Worm (Caenorhabditis elegans) whole organism, L4 larva: Measurements from ENCODE around the gene T25C12.3.

Experiments used
- D1046.2 ChIP-seq: fragments of 200-800 bp; sonication (Bioruptor generic); IDR thresholded peaks from 2 replicates; pipeline ENCODE4 v1.3.6; 2022; ENCODE audit warnings: missing genetic modification characterization, missing compliant biosample characterization
- F10B5.3 ChIP-seq: sonication (generic microtip); optimal IDR thresholded peaks from 2 replicates; lab custom pipeline; 2016; ENCODE audit warnings: mild to moderate bottlenecking, missing genetic modification characterization, missing compliant biosample characterization
- F37D6.2 ChIP-seq: sonication (generic microtip); optimal IDR thresholded peaks from 2 replicates; lab custom pipeline; 2016; ENCODE audit warnings: mild to moderate bottlenecking, missing genetic modification characterization, missing compliant biosample characterization
- T26A8.4 ChIP-seq: fragments of 200-800 bp; sonication (Bioruptor generic); IDR thresholded peaks from 2 replicates; pipeline ENCODE4 v1.3.6; 2022; ENCODE audit warnings: missing genetic modification characterization, missing compliant biosample characterization
- Y48G9A.11 ChIP-seq: fragments of 200-800 bp; sonication (Bioruptor generic); IDR thresholded peaks from 2 replicates; pipeline ENCODE4 v1.3.6; 2022; ENCODE audit warnings: missing genetic modification reagents, missing genetic modification characterization, missing compliant biosample characterization
- Y5F2A.4 ChIP-seq: fragments of 200-800 bp; sonication (Bioruptor generic); optimal IDR thresholded peaks from 2 replicates; lab custom pipeline; 2018; ENCODE audit warnings: mild to moderate bottlenecking, missing genetic modification characterization, missing compliant biosample characterization
- Y75B8A.6 ChIP-seq: fragments of 200-800 bp; sonication (Bioruptor generic); IDR thresholded peaks from 2 replicates; pipeline ENCODE4 v1.3.6; 2022; ENCODE audit warnings: missing genetic modification reagents, missing genetic modification characterization, missing compliant biosample characterization
- ZK546.5 ChIP-seq, 2 experiments: sonication (generic microtip); optimal IDR thresholded peaks; 2 replicates each; lab custom pipeline; 2017; ENCODE audit warnings: missing biosample characterization in 2 of 2, missing genetic modification characterization in 2 of 2
- aly-2 ChIP-seq: sonication (generic microtip); optimal IDR thresholded peaks from 2 replicates; lab custom pipeline; 2018; ENCODE audit warnings: missing biosample characterization, missing genetic modification characterization
- ama-1 ChIP-seq: fragments of 150-350 bp; optimal IDR thresholded peaks from 2 replicates; lab custom pipeline; 2014; ENCODE audit warnings: inconsistent platforms, mixed read lengths
- ceh-28 ChIP-seq: fragments of 150-350 bp; optimal IDR thresholded peaks from 2 replicates; lab custom pipeline; 2014; ENCODE audit warnings: missing biosample characterization, missing genetic modification reagents, missing genetic modification characterization
- ceh-32 ChIP-seq: sonication (generic microtip); optimal IDR thresholded peaks from 2 replicates; lab custom pipeline; 2016; ENCODE audit warnings: mild to moderate bottlenecking, missing genetic modification characterization, missing compliant biosample characterization; ENCODE audit not compliant: poor library complexity
- ceh-62 ChIP-seq: sonication (generic microtip); optimal IDR thresholded peaks from 2 replicates; lab custom pipeline; 2017; ENCODE audit warnings: missing biosample characterization, missing genetic modification characterization
- daf-16 ChIP-seq, 3 experiments: sonication (generic microtip); optimal IDR thresholded peaks; 2 replicates each; lab custom pipeline; 2016 to 2017; ENCODE audit warnings: missing genetic modification characterization in 3 of 3, missing genetic modification reagents in 3 of 3, mild to moderate bottlenecking in 2 of 3, missing compliant biosample characterization in 2 of 3, missing biosample characterization in 1 of 3, moderate library complexity in 1 of 3
- dmd-9 ChIP-seq: fragments of 200-800 bp; sonication (Bioruptor generic); IDR thresholded peaks from 2 replicates; pipeline ENCODE4 v1.3.6; 2022; ENCODE audit warnings: missing genetic modification reagents, missing genetic modification characterization, missing compliant biosample characterization
- dpl-1 ChIP-seq: fragments of 150-350 bp; optimal IDR thresholded peaks from 2 replicates; lab custom pipeline; 2014; ENCODE audit warnings: missing biosample characterization, missing genetic modification reagents, missing genetic modification characterization
- dve-1 ChIP-seq: sonication (generic microtip); optimal IDR thresholded peaks from 2 replicates; lab custom pipeline; 2017; ENCODE audit warnings: antibody characterized with exemption, mild to moderate bottlenecking, missing genetic modification characterization, missing compliant biosample characterization; ENCODE audit not compliant: insufficient read depth
- egl-27 ChIP-seq: sonication (generic microtip); optimal IDR thresholded peaks from 3 replicates; lab custom pipeline; 2017; ENCODE audit warnings: missing biosample characterization, missing genetic modification reagents, missing genetic modification characterization
- egl-43 ChIP-seq: fragments of 200-800 bp; sonication (Bioruptor generic); IDR thresholded peaks from 2 replicates; pipeline ENCODE4 v1.3.6; 2022; ENCODE audit warnings: missing genetic modification reagents, missing genetic modification characterization, missing compliant biosample characterization
- fkh-10 ChIP-seq: fragments of 150-350 bp; optimal IDR thresholded peaks from 2 replicates; lab custom pipeline; 2014; ENCODE audit warnings: missing biosample characterization, missing genetic modification reagents, missing genetic modification characterization
- hif-1 ChIP-seq, 2 experiments: sonication (generic microtip); optimal IDR thresholded peaks; 2 replicates each; lab custom pipeline; 2016 to 2017; ENCODE audit warnings: missing compliant biosample characterization in 2 of 2, missing genetic modification characterization in 2 of 2, missing genetic modification reagents in 2 of 2, missing genotype in 2 of 2, mild to moderate bottlenecking in 1 of 2
- hlh-11 ChIP-seq: fragments of 200-800 bp; sonication (Bioruptor generic); optimal IDR thresholded peaks from 2 replicates; lab custom pipeline; 2018; ENCODE audit warnings: mild to moderate bottlenecking, missing genetic modification characterization, missing compliant biosample characterization
- hlh-30 ChIP-seq: sonication (generic microtip); optimal IDR thresholded peaks from 2 replicates; lab custom pipeline; 2017; ENCODE audit warnings: antibody characterized with exemption, mild to moderate bottlenecking, missing genetic modification characterization, missing compliant biosample characterization; ENCODE audit not compliant: insufficient read depth
- hmg-1.1 ChIP-seq: fragments of 200-800 bp; sonication (Bioruptor generic); IDR thresholded peaks from 2 replicates; pipeline ENCODE4 v1.3.6; 2022; ENCODE audit warnings: missing genetic modification reagents, missing genetic modification characterization, missing compliant biosample characterization
- lim-7 ChIP-seq: fragments of 200-800 bp; sonication (Bioruptor generic); IDR thresholded peaks from 2 replicates; pipeline ENCODE4 v1.3.6; 2022; ENCODE audit warnings: missing genetic modification characterization, missing compliant biosample characterization
- lin-1 ChIP-seq: fragments of 200-800 bp; sonication (Bioruptor generic); IDR thresholded peaks from 2 replicates; pipeline ENCODE4 v1.3.6; 2022; ENCODE audit warnings: missing genetic modification reagents, missing genetic modification characterization, missing compliant biosample characterization
- lin-15B ChIP-seq: fragments of 150-350 bp; sonication (generic microtip); optimal IDR thresholded peaks from 3 replicates; lab custom pipeline; 2014; ENCODE audit warnings: missing biosample characterization, missing genetic modification characterization
- madf-9 ChIP-seq: fragments of 200-800 bp; sonication (Bioruptor generic); conservative IDR thresholded peaks from 2 replicates; pipeline ENCODE4 v1.3.6; 2022; ENCODE audit warnings: missing genetic modification reagents, missing genetic modification characterization, missing compliant biosample characterization
- mdl-1 ChIP-seq, 2 experiments: fragments of 150-350 bp in 1 of 2; sonication (generic microtip) in 1 of 2; optimal IDR thresholded peaks; 2 replicates each; lab custom pipeline; 2014 to 2017; ENCODE audit warnings: missing biosample characterization in 2 of 2, missing genetic modification characterization in 2 of 2
- mxl-2 ChIP-seq: fragments of 200-800 bp; sonication (Bioruptor generic); conservative IDR thresholded peaks from 2 replicates; pipeline ENCODE4 v1.3.6; 2022; ENCODE audit warnings: missing genetic modification reagents, missing genetic modification characterization, missing compliant biosample characterization
- nhr-28 ChIP-seq: fragments of 150-350 bp; optimal IDR thresholded peaks from 2 replicates; lab custom pipeline; 2014; ENCODE audit warnings: missing biosample characterization, missing genetic modification characterization
- nhr-41 ChIP-seq: fragments of 200-800 bp; sonication (Bioruptor generic); IDR thresholded peaks from 2 replicates; pipeline ENCODE4 v1.3.6; 2022; ENCODE audit warnings: missing genetic modification reagents, missing genetic modification characterization, missing compliant biosample characterization
- nhr-6 ChIP-seq: fragments of 150-350 bp; optimal IDR thresholded peaks from 2 replicates; lab custom pipeline; 2014; ENCODE audit warnings: missing biosample characterization, missing genetic modification characterization
- nhr-77 ChIP-seq: fragments of 150-350 bp; optimal IDR thresholded peaks from 2 replicates; lab custom pipeline; 2014; ENCODE audit warnings: missing biosample characterization, missing genetic modification characterization
- pha-4 ChIP-seq, 2 experiments: fragments of 150-350 bp in 1 of 2; fragments of 200-800 bp in 1 of 2; sonication (Bioruptor generic) in 1 of 2; IDR thresholded peaks in 1 of 2; optimal IDR thresholded peaks in 1 of 2; 2 replicates each; pipeline versions ENCODE4 v1.3.6 to Lab custom; 2014 to 2022; ENCODE audit warnings: missing genetic modification characterization in 2 of 2, missing genetic modification reagents in 2 of 2, missing biosample characterization in 1 of 2, missing compliant biosample characterization in 1 of 2
- php-3 ChIP-seq: fragments of 200-800 bp; sonication (Bioruptor generic); IDR thresholded peaks from 2 replicates; pipeline ENCODE4 v1.3.6; 2022; ENCODE audit warnings: missing genetic modification reagents, missing genetic modification characterization, missing compliant biosample characterization
- saeg-2 ChIP-seq: fragments of 200-800 bp; sonication (Bioruptor generic); IDR thresholded peaks from 2 replicates; pipeline ENCODE4 v1.3.6; 2022; ENCODE audit warnings: missing genetic modification reagents, missing genetic modification characterization, missing compliant biosample characterization
- sdz-12 ChIP-seq: fragments of 200-800 bp; sonication (Bioruptor generic); optimal IDR thresholded peaks from 2 replicates; lab custom pipeline; 2018; ENCODE audit warnings: mild to moderate bottlenecking, missing genetic modification characterization, missing compliant biosample characterization
- snpc-1.2 ChIP-seq: fragments of 200-800 bp; sonication (Bioruptor generic); IDR thresholded peaks from 2 replicates; pipeline ENCODE4 v1.3.6; 2022; ENCODE audit warnings: missing genetic modification reagents, missing genetic modification characterization, missing compliant biosample characterization
- snpc-4 ChIP-seq: fragments of 150-350 bp; optimal IDR thresholded peaks from 2 replicates; lab custom pipeline; 2014; ENCODE audit warnings: missing biosample characterization, missing genetic modification characterization
- spr-1 ChIP-seq: sonication (generic microtip); optimal IDR thresholded peaks from 2 replicates; lab custom pipeline; 2016; ENCODE audit warnings: mild to moderate bottlenecking, missing genetic modification characterization, missing compliant biosample characterization
- tag-97 ChIP-seq: fragments of 200-800 bp; sonication (Bioruptor generic); IDR thresholded peaks from 2 replicates; pipeline ENCODE4 v1.3.6; 2022; ENCODE audit warnings: missing genetic modification characterization, missing compliant biosample characterization
- unc-130 ChIP-seq: sonication (generic microtip); optimal IDR thresholded peaks from 2 replicates; lab custom pipeline; 2016; ENCODE audit warnings: missing genetic modification reagents, missing genetic modification characterization, missing compliant biosample characterization
- vab-7 ChIP-seq: fragments of 200-800 bp; sonication (Bioruptor generic); IDR thresholded peaks from 2 replicates; pipeline ENCODE4 v1.3.6; 2022; ENCODE audit warnings: missing genetic modification reagents, missing genetic modification characterization, missing compliant biosample characterization
- zfp-2 ChIP-seq: sonication (generic microtip); optimal IDR thresholded peaks from 2 replicates; lab custom pipeline; 2016; ENCODE audit warnings: mild to moderate bottlenecking, missing genetic modification characterization, missing compliant biosample characterization
- zfp-3 ChIP-seq: fragments of 200-800 bp; sonication (Bioruptor generic); conservative IDR thresholded peaks from 2 replicates; pipeline ENCODE4 v1.3.6; 2022; ENCODE audit warnings: missing genetic modification reagents, missing genetic modification characterization, missing compliant biosample characterization
- zip-11 ChIP-seq: fragments of 200-800 bp; sonication (Bioruptor generic); IDR thresholded peaks from 2 replicates; pipeline ENCODE4 v1.3.6; 2022; ENCODE audit warnings: missing genetic modification characterization, missing compliant biosample characterization
- zip-2 ChIP-seq: fragments of 150-350 bp; optimal IDR thresholded peaks from 2 replicates; lab custom pipeline; 2014; ENCODE audit warnings: missing biosample characterization, missing genetic modification characterization
- ztf-7 ChIP-seq: fragments of 150-350 bp; optimal IDR thresholded peaks from 2 replicates; lab custom pipeline; 2014; ENCODE audit warnings: missing biosample characterization, missing genetic modification characterization

Gene T25C12.3

DNA sequence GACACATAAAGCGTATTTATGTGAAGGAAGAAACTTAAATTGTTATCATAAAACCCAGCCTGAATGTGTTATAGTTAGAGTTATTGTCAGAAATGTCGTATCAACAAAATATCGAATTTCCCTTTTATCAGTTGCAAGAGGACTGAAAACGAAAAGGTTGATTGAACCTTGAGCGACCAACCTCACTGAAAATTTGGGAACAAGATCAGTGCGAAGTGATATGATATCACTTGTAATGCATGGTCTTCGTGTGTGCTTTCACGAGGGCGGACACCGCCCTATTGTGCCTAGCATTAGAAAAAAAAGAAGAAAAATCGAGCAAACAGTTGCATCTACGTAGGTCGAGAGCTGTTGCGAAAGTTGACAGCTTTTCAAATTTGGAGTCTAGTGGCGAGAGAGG lies 52.1 kb downstream of the T25C12.3 start (continued):
- TF ChIP-seq egl-27 (tag; lab: Kevin White, UChicago) (no peak), zip-11 (no peak), mdl-1 (tag; optimal IDR thresholded peaks at IDR 0.05; lab: Kevin White, UChicago) (no peak), Y75B8A.6 (GFP tag; lab: Robert Waterston, UW) (no peak), Y48G9A.11 (no peak), zip-2 (tag; lab: Kevin White, UChicago) (no peak), daf-16 (GFP tag; optimal IDR thresholded peaks at IDR 0.05; lab: Kevin White, UChicago) (no peak), daf-16 (tag; optimal IDR thresholded peaks at IDR 0.05; lab: Kevin White, UChicago) (peak; percentile 70), dpl-1 (GFP tag; lab: Kevin White, UChicago) (no peak), snpc-4 (no peak), ztf-7 (no peak), T26A8.4 (GFP tag; lab: Robert Waterston, UW) (no peak), hmg-1.1 (no peak), nhr-6 (tag; lab: Kevin White, UChicago) (no peak), F10B5.3 (tag; lab: Kevin White, UChicago) (no peak), mxl-2 (GFP tag; lab: Robert Waterston, UW) (no peak), hlh-30 (no peak), lim-7 (GFP tag; lab: Robert Waterston, UW) (no peak), tag-97 (GFP tag; lab: Robert Waterston, UW) (no peak), spr-1 (no peak), madf-9 (GFP tag; lab: Robert Waterston, UW) (no peak), hif-1 (tag; optimal IDR thresholded peaks at IDR 0.05; lab: Kevin White, UChicago) (no peak), egl-43 (GFP tag; lab: Robert Waterston, UW) (no peak), lin-1 (GFP tag; lab: Robert Waterston, UW) (no peak), ceh-28 (tag; lab: Kevin White, UChicago) (no peak), fkh-10 (GFP tag; lab: Kevin White, UChicago) (no peak), ama-1 (lab: Kevin White, UChicago) (no peak), nhr-41 (GFP tag; lab: Robert Waterston, UW) (no peak), snpc-1.2 (GFP tag; lab: Robert Waterston, UW) (no peak), hlh-11 (peak; percentile 63), saeg-2 (GFP tag; lab: Robert Waterston, UW) (no peak), nhr-28 (tag; lab: Kevin White, UChicago) (peak; percentile 54), sdz-12 (GFP tag; lab: Kevin White, UChicago) (no peak), nhr-77 (tag; lab: Kevin White, UChicago) (no peak), aly-2 (no peak), dve-1 (tag; lab: Kevin White, UChicago) (peak; percentile 54), D1046.2 (GFP tag; lab: Robert Waterston, UW) (no peak), lin-15B (tag; lab: Kevin White, UChicago) (no peak), zfp-3 (no peak), unc-130 (GFP tag; lab: Kevin White, UChicago) (no peak), Y5F2A.4 (no peak), pha-4 (GFP tag; IDR thresholded peaks at IDR 0.05; lab: Robert Waterston, UW) (no peak), pha-4 (tag; optimal IDR thresholded peaks at IDR 0.05; lab: Kevin White, UChicago) (no peak), php-3 (peak; percentile 60; the same call in 1 of the 2 replicates), F37D6.2 (tag; lab: Kevin White, UChicago) (no peak), ceh-62 (tag; lab: Kevin White, UChicago) (no peak), dmd-9 (no peak), ceh-32 (tag; lab: Kevin White, UChicago) (no peak), ZK546.5 (tag; optimal IDR thresholded peaks at IDR 0.05; lab: Kevin White, UChicago) (no peak), vab-7 (GFP tag; lab: Robert Waterston, UW) (no peak), zfp-2 (tag; lab: Kevin White, UChicago) (no peak)
